Worm (Caenorhabditis elegans) whole organism, L2 larva: ENCODE data around the gene nmy-1.

Experiments
- ama-1 ChIP-seq: fragments of 150-350 bp; optimal IDR thresholded peaks from 2 replicates; lab custom pipeline; 2018; ENCODE audit warnings: inconsistent platforms
- egl-27 ChIP-seq: sonication (generic microtip); optimal IDR thresholded peaks from 3 replicates; lab custom pipeline; 2017; ENCODE audit warnings: missing biosample characterization, missing genetic modification reagents, missing genetic modification characterization
- nhr-237 ChIP-seq: fragments of 150-350 bp; optimal IDR thresholded peaks from 2 replicates; lab custom pipeline; 2014; ENCODE audit warnings: missing biosample characterization, missing genetic modification characterization

DNA sequence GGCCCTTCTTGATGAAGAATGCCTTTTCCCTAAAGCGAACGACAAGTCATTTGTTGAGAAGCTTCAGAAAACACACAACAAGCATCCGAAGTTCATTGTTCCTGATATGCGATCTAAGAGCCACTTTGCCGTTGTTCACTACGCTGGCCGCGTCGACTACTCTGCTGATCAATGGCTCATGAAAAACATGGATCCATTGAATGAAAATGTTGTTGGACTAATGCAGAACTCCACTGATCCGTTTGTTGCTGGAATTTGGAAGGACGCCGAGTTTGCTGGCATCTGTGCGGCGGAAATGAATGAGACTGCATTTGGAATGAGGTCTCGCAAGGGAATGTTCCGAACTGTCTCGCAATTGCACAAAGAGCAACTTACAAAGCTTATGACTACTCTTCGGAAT lies 3.4 kb downstream of the nmy-1 start:
- no peak for TF ChIP-seq egl-27 (tag; lab: Kevin White, UChicago)
- TF ChIP-seq ama-1 (lab: Kevin White, UChicago): no peak
- TF ChIP-seq nhr-237: no peak
